Worm (Caenorhabditis elegans) whole organism, mixed stage, embryonic: ENCODE data around the gene him-14.

Experiments used
- ceh-83 ChIP-seq: fragments of 200-800 bp; sonication (Bioruptor generic); optimal IDR thresholded peaks from 2 replicates; lab custom pipeline; 2018; ENCODE audit warnings: mild to moderate bottlenecking, missing genetic modification characterization, missing compliant biosample characterization
- ces-1 ChIP-seq: fragments of 150-350 bp; optimal IDR thresholded peaks from 2 replicates; lab custom pipeline; 2014; ENCODE audit warnings: missing biosample characterization, missing genetic modification reagents, missing genetic modification characterization
- lin-13 ChIP-seq: fragments of 150-350 bp; optimal IDR thresholded peaks from 2 replicates; lab custom pipeline; 2014; ENCODE audit warnings: missing biosample characterization, missing genetic modification characterization
- snpc-4 ChIP-seq: fragments of 150-350 bp; optimal IDR thresholded peaks from 2 replicates; lab custom pipeline; 2014; ENCODE audit warnings: missing biosample characterization, missing genetic modification characterization
- unc-62 ChIP-seq: fragments of 150-350 bp; optimal IDR thresholded peaks from 2 replicates; lab custom pipeline; 2014; ENCODE audit warnings: missing biosample characterization, missing genetic modification reagents, missing genetic modification characterization

DNA sequence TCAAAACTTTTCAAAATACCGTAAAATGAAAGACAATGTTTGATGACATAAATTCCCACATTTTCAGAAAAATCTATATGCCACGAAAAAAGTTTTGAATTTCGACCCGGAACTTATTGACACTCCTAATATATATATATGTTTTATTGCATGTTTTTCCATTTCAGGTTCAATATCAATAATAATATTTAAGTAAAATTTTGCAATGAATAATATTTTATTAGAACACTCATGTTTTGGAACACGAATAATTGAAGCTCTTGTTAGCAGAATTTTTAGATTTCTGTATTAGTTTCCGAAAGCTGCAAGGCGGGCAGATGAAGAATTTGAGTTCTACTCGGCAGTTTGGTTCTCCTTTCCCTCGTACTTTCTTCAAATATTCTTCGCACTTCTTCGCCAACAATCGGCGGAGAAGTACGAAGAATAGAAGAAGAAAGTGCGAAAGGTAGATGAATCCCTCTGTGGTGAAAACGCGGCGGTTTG lies 23.6 kb upstream of the him-14 start, which contains the start of gene T02G5.3:
- TF ChIP-seq lin-13 (no peak), unc-62 (GFP tag; lab: Kevin White, UChicago) (no peak), ces-1 (GFP tag; lab: Kevin White, UChicago) (no peak), snpc-4 (no peak), ceh-83 (no peak)
